Worm (Caenorhabditis elegans) whole organism, L4 larva: Measurements from ENCODE around the gene W09B6.4.

Experiments used
- F49E8.2 ChIP-seq: sonication (generic microtip); optimal IDR thresholded peaks from 2 replicates; lab custom pipeline; 2016; ENCODE audit warnings: missing compliant biosample characterization, mild to moderate bottlenecking, missing genetic modification characterization, borderline replicate concordance
- R02D3.7 ChIP-seq: fragments of 150-350 bp; sonication (generic microtip); optimal IDR thresholded peaks from 3 replicates; lab custom pipeline; 2014; ENCODE audit warnings: missing biosample characterization, missing genetic modification characterization
- T26A8.4 ChIP-seq: fragments of 200-800 bp; sonication (Bioruptor generic); IDR thresholded peaks from 2 replicates; pipeline ENCODE4 v1.3.6; 2022; ENCODE audit warnings: missing genetic modification characterization, missing compliant biosample characterization
- Y105C5A.15 ChIP-seq: fragments of 200-800 bp; sonication (Bioruptor generic); IDR thresholded peaks from 2 replicates; pipeline ENCODE4 v1.3.6; 2022; ENCODE audit warnings: missing genetic modification characterization, missing compliant biosample characterization
- Y75B8A.6 ChIP-seq: fragments of 200-800 bp; sonication (Bioruptor generic); IDR thresholded peaks from 2 replicates; pipeline ENCODE4 v1.3.6; 2022; ENCODE audit warnings: missing genetic modification reagents, missing genetic modification characterization, missing compliant biosample characterization
- aha-1 ChIP-seq: fragments of 150-350 bp; peaks from one replicate; lab custom pipeline; 2014; ENCODE audit warnings: missing biosample characterization, missing genetic modification characterization
- ama-1 ChIP-seq: fragments of 150-350 bp; optimal IDR thresholded peaks from 2 replicates; lab custom pipeline; 2014; ENCODE audit warnings: inconsistent platforms, mixed read lengths
- attf-4 ChIP-seq: sonication (generic microtip); optimal IDR thresholded peaks from 3 replicates; lab custom pipeline; 2017; ENCODE audit warnings: missing biosample characterization, missing genetic modification characterization
- ceh-62 ChIP-seq: sonication (generic microtip); optimal IDR thresholded peaks from 2 replicates; lab custom pipeline; 2017; ENCODE audit warnings: missing biosample characterization, missing genetic modification characterization
- daf-19 ChIP-seq: fragments of 200-800 bp; sonication (Bioruptor generic); conservative IDR thresholded peaks from 2 replicates; pipeline ENCODE4 v1.3.6; 2022; ENCODE audit warnings: missing genetic modification characterization, missing compliant biosample characterization
- daf-8 ChIP-seq: fragments of 200-800 bp; sonication (Bioruptor generic); IDR thresholded peaks from 2 replicates; pipeline ENCODE4 v1.3.6; 2022; ENCODE audit warnings: missing genetic modification characterization, missing compliant biosample characterization
- dmd-8 ChIP-seq: fragments of 200-800 bp; sonication (Bioruptor generic); IDR thresholded peaks from 2 replicates; pipeline ENCODE4 v1.3.6; 2022; ENCODE audit warnings: missing genetic modification characterization, missing compliant biosample characterization
- dmd-9 ChIP-seq: fragments of 200-800 bp; sonication (Bioruptor generic); IDR thresholded peaks from 2 replicates; pipeline ENCODE4 v1.3.6; 2022; ENCODE audit warnings: missing genetic modification reagents, missing genetic modification characterization, missing compliant biosample characterization
- dve-1 ChIP-seq: sonication (generic microtip); optimal IDR thresholded peaks from 2 replicates; lab custom pipeline; 2017; ENCODE audit warnings: antibody characterized with exemption, mild to moderate bottlenecking, missing genetic modification characterization, missing compliant biosample characterization; ENCODE audit not compliant: insufficient read depth
- gei-8 ChIP-seq: fragments of 200-800 bp; sonication (Bioruptor generic); optimal IDR thresholded peaks from 2 replicates; lab custom pipeline; 2018; ENCODE audit warnings: mild to moderate bottlenecking, missing genetic modification characterization, missing compliant biosample characterization
- hlh-11 ChIP-seq: fragments of 200-800 bp; sonication (Bioruptor generic); optimal IDR thresholded peaks from 2 replicates; lab custom pipeline; 2018; ENCODE audit warnings: mild to moderate bottlenecking, missing genetic modification characterization, missing compliant biosample characterization
- hlh-30 ChIP-seq: sonication (generic microtip); optimal IDR thresholded peaks from 2 replicates; lab custom pipeline; 2017; ENCODE audit warnings: antibody characterized with exemption, mild to moderate bottlenecking, missing genetic modification characterization, missing compliant biosample characterization; ENCODE audit not compliant: insufficient read depth
- jun-1 ChIP-seq: fragments of 150-350 bp; optimal IDR thresholded peaks from 2 replicates; lab custom pipeline; 2014; ENCODE audit warnings: missing biosample characterization, missing genetic modification reagents, missing genetic modification characterization
- lin-13 ChIP-seq: fragments of 150-350 bp; optimal IDR thresholded peaks from 2 replicates; lab custom pipeline; 2014; ENCODE audit warnings: missing biosample characterization, missing genetic modification reagents, missing genetic modification characterization
- lin-39 ChIP-seq: fragments of 150-350 bp; optimal IDR thresholded peaks from 2 replicates; lab custom pipeline; 2014; ENCODE audit warnings: missing biosample characterization, missing genetic modification reagents, missing genetic modification characterization
- madf-5 ChIP-seq, 2 experiments: fragments of 200-800 bp; sonication (Bioruptor generic); IDR thresholded peaks; 2 replicates each; pipeline ENCODE4 v1.3.6; 2022; ENCODE audit warnings: missing compliant biosample characterization in 2 of 2, missing genetic modification characterization in 2 of 2
- mdt-29 ChIP-seq: fragments of 200-800 bp; sonication (Bioruptor generic); IDR thresholded peaks from 2 replicates; pipeline ENCODE4 v1.3.6; 2022; ENCODE audit warnings: missing genetic modification reagents, missing genetic modification characterization, missing compliant biosample characterization
- mep-1 ChIP-seq: fragments of 150-350 bp; sonication (generic microtip); optimal IDR thresholded peaks from 3 replicates; lab custom pipeline; 2014; ENCODE audit warnings: missing biosample characterization, missing genetic modification characterization
- mes-2 ChIP-seq: sonication (generic microtip); optimal IDR thresholded peaks from 2 replicates; lab custom pipeline; 2016; ENCODE audit warnings: missing genotype, mild to moderate bottlenecking, missing genetic modification characterization, missing compliant biosample characterization; ENCODE audit not compliant: poor library complexity, severe bottlenecking
- mxl-3 ChIP-seq: fragments of 200-800 bp; sonication (Bioruptor generic); optimal IDR thresholded peaks from 2 replicates; lab custom pipeline; 2018; ENCODE audit warnings: mild to moderate bottlenecking, missing genetic modification characterization, missing compliant biosample characterization
- nhr-111 ChIP-seq: fragments of 200-800 bp; sonication (Bioruptor generic); optimal IDR thresholded peaks from 2 replicates; lab custom pipeline; 2018; ENCODE audit warnings: mild to moderate bottlenecking, missing genetic modification characterization, missing compliant biosample characterization
- nhr-42 ChIP-seq: fragments of 200-800 bp; sonication (Bioruptor generic); IDR thresholded peaks from 2 replicates; pipeline ENCODE4 v1.3.6; 2022; ENCODE audit warnings: missing genetic modification characterization, missing compliant biosample characterization
- pqm-1 ChIP-seq: sonication (generic microtip); optimal IDR thresholded peaks from 2 replicates; lab custom pipeline; 2017; ENCODE audit warnings: missing biosample characterization, missing genetic modification characterization
- saeg-2 ChIP-seq: fragments of 200-800 bp; sonication (Bioruptor generic); IDR thresholded peaks from 2 replicates; pipeline ENCODE4 v1.3.6; 2022; ENCODE audit warnings: missing genetic modification reagents, missing genetic modification characterization, missing compliant biosample characterization
- tag-97 ChIP-seq: fragments of 200-800 bp; sonication (Bioruptor generic); IDR thresholded peaks from 2 replicates; pipeline ENCODE4 v1.3.6; 2022; ENCODE audit warnings: missing genetic modification characterization, missing compliant biosample characterization
- zfp-3 ChIP-seq: fragments of 200-800 bp; sonication (Bioruptor generic); conservative IDR thresholded peaks from 2 replicates; pipeline ENCODE4 v1.3.6; 2022; ENCODE audit warnings: missing genetic modification reagents, missing genetic modification characterization, missing compliant biosample characterization
- zip-11 ChIP-seq: fragments of 200-800 bp; sonication (Bioruptor generic); IDR thresholded peaks from 2 replicates; pipeline ENCODE4 v1.3.6; 2022; ENCODE audit warnings: missing genetic modification characterization, missing compliant biosample characterization
- ztf-7 ChIP-seq: fragments of 150-350 bp; optimal IDR thresholded peaks from 2 replicates; lab custom pipeline; 2014; ENCODE audit warnings: missing biosample characterization, missing genetic modification characterization

The W09B6.4 gene

DNA sequence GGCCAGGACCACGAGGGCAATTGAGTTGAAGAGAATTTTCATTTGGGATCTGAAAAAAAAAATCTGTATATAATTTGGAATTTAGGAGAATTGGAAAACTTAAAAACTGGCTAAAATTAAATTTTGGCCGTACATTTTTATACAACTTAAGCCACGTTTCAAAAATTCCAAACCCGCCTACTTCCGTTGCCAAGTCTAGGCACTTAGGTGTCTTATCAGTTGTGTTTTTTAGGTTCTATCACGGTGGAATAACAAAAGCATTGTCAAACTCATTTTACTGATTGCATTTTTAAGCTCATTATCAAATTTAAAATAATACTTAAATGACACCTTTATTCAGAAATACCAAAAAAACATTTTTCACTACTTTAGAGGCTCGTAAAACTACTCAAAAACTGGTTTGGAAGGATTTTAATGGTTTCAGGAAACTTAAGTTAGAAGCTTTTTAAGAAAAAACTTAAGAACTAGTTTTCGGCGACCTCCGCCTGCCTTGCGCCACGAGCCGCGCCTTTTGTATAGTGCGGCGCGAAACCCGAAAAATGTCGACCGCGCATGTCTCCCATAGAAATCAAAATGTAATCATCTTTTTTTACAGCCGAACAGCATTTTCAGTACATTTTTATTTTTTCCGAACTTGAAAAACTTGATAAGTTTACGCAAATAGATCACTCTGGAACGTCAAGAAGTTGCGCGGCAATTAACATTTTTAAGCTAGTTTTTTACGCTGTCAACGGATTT is 22.5 kb downstream of the W09B6.4 start, which contains the start of gene lips-13:
lips-13 (minus strand) TSS at position 51 of the 738 bp plus-strand sequence.
- no peak for TF ChIP-seq nhr-111 (GFP tag; lab: Kevin White, UChicago)
- TF ChIP-seq mep-1 (tag; lab: Kevin White, UChicago), result no peak
- TF ChIP-seq tag-97 (GFP tag; lab: Robert Waterston, UW), result no peak
- no peak for TF ChIP-seq nhr-42 (GFP tag; lab: Robert Waterston, UW)
- TF ChIP-seq R02D3.7 (tag; lab: Kevin White, UChicago), result no peak
- no peak for TF ChIP-seq mdt-29 (GFP tag; lab: Robert Waterston, UW)
- TF ChIP-seq ceh-62 (tag; lab: Kevin White, UChicago), result no peak
- no peak for TF ChIP-seq pqm-1 (tag; lab: Kevin White, UChicago)
- TF ChIP-seq lin-39 (tag; lab: Kevin White, UChicago), result no peak
- no peak for TF ChIP-seq daf-8 (GFP tag; lab: Robert Waterston, UW)
- TF ChIP-seq T26A8.4, result no peak
- TF ChIP-seq ztf-7, result no peak
- TF ChIP-seq jun-1, result no peak
- TF ChIP-seq daf-19 (GFP tag; lab: Robert Waterston, UW), result no peak
- TF ChIP-seq gei-8 (GFP tag; lab: Kevin White, UChicago), result no peak
- no peak for TF ChIP-seq dve-1 (tag; lab: Kevin White, UChicago)
- no peak for TF ChIP-seq dmd-9
- no peak for TF ChIP-seq zfp-3 (GFP tag; lab: Robert Waterston, UW)
- TF ChIP-seq madf-5 (GFP tag; IDR thresholded peaks at IDR 0.05; lab: Robert Waterston, UW), result no peak

DNA sequence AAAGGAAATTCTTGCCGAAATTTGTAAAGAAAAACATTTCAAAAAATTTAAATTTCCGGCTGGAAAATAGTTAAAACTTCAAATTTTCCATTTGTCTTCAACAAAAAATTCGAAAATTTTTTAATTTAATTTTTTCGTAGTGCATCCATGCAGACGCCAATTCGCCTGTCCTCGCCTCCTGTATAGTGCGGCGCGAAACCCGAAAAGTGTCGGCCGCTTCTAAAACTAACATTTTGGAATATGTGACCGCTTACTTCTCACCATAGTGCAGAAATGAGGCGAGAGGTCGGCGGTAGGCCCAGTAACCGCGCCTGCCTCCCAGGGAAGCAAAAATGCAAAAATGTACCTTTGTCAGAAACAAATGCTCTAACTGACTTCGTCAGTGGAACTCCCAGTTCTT is 24.1 kb downstream of the W09B6.4 start:
- peak; percentile 56 for TF ChIP-seq aha-1 (tag; lab: Kevin White, UChicago)
- TF ChIP-seq nhr-42 (GFP tag; lab: Robert Waterston, UW), result no peak

ce11 chrII:1114133-1114532 is 26.5 kb downstream of the W09B6.4 start, which contains the start of gene lips-12:
Gene lips-12, minus strand, starts transcription at chrII:1114233.
- TF ChIP-seq saeg-2 (no peak), mes-2 (tag; lab: Kevin White, UChicago) (no peak), Y105C5A.15 (GFP tag; lab: Robert Waterston, UW) (no peak), ama-1 (lab: Kevin White, UChicago) (no peak), R02D3.7 (tag; lab: Kevin White, UChicago) (no peak), lin-39 (tag; lab: Kevin White, UChicago) (no peak), Y75B8A.6 (GFP tag; lab: Robert Waterston, UW) (no peak)

ce11 chrII:1110901-1111300 is 29.7 kb downstream of the W09B6.4 start, which contains the start of gene lips-11:
Gene lips-11, minus strand, starts transcription at chrII:1111001.
- TF ChIP-seq madf-5 (GFP tag; IDR thresholded peaks at IDR 0.05; lab: Robert Waterston, UW) (no peak), gei-8 (GFP tag; lab: Kevin White, UChicago) (no peak), attf-4 (tag; lab: Kevin White, UChicago) (no peak), F49E8.2 (no peak), lin-13 (no peak), zip-11 (GFP tag; lab: Robert Waterston, UW) (no peak), dmd-8 (GFP tag; lab: Robert Waterston, UW) (no peak), hlh-30 (tag; lab: Kevin White, UChicago) (no peak), zfp-3 (GFP tag; lab: Robert Waterston, UW) (no peak), hlh-11 (no peak), mxl-3 (no peak)
